Worm (Caenorhabditis elegans) whole organism, L3 larva: ENCODE data around the gene B0024.15.

Experiments used
- elt-1 ChIP-seq: fragments of 150-350 bp; optimal IDR thresholded peaks from 2 replicates; lab custom pipeline; 2014; ENCODE audit warnings: missing biosample characterization, missing genetic modification characterization
- fkh-10 ChIP-seq: sonication (generic microtip); optimal IDR thresholded peaks from 2 replicates; lab custom pipeline; 2017; ENCODE audit warnings: missing biosample characterization, missing genetic modification reagents, missing genetic modification characterization
- fos-1 ChIP-seq: fragments of 150-350 bp; optimal IDR thresholded peaks from 2 replicates; lab custom pipeline; 2014; ENCODE audit warnings: missing biosample characterization, missing genetic modification characterization
- nhr-12 ChIP-seq: fragments of 150-350 bp; optimal IDR thresholded peaks from 2 replicates; lab custom pipeline; 2014; ENCODE audit warnings: missing biosample characterization, missing genetic modification characterization
- nhr-237 ChIP-seq: fragments of 150-350 bp; optimal IDR thresholded peaks from 2 replicates; lab custom pipeline; 2014; ENCODE audit warnings: missing biosample characterization, missing genetic modification characterization
- nhr-77 ChIP-seq: fragments of 150-350 bp; optimal IDR thresholded peaks from 2 replicates; lab custom pipeline; 2014; ENCODE audit warnings: missing biosample characterization, missing genetic modification characterization
- pha-4 ChIP-seq: fragments of 150-350 bp; optimal IDR thresholded peaks from 2 replicates; lab custom pipeline; 2014; ENCODE audit warnings: missing biosample characterization, missing genetic modification reagents, missing genetic modification characterization
- unc-62 ChIP-seq: fragments of 150-350 bp; sonication (generic microtip); optimal IDR thresholded peaks from 4 replicates; lab custom pipeline; 2014; ENCODE audit warnings: missing biosample characterization, missing genetic modification reagents, missing genetic modification characterization
- ztf-4 ChIP-seq: fragments of 150-350 bp; optimal IDR thresholded peaks from 2 replicates; lab custom pipeline; 2014; ENCODE audit warnings: missing biosample characterization, missing genetic modification characterization

- TF ChIP-seq ztf-4 (tag; lab: Kevin White, UChicago), result no peak
- no peak for TF ChIP-seq elt-1
- no peak for TF ChIP-seq pha-4 (tag; lab: Kevin White, UChicago)
- TF ChIP-seq fos-1 (tag; lab: Kevin White, UChicago), result no peak
- no peak for TF ChIP-seq nhr-77 (tag; lab: Kevin White, UChicago)
- no peak for TF ChIP-seq unc-62
- TF ChIP-seq nhr-237, result no peak
- no peak for TF ChIP-seq fkh-10 (GFP tag; lab: Kevin White, UChicago)
- TF ChIP-seq nhr-12 (tag; lab: Kevin White, UChicago), result no peak
These were observed 27.5 kb downstream of the B0024.15 start, which contains the start of gene asps-1 for ce11 chrV:10317294-10317693.
